Fruit fly (Drosophila melanogaster) whole organism, embryonic: Measurements from ENCODE around the gene CG33111.
A peak's percentile ranks its signal among the peaks of the same experiment; 100 is the strongest.

ENCODE experiments used
- Adf1 ChIP-seq: fragments of 200-800 bp; sonication (Bioruptor generic); IDR thresholded peaks from 2 replicates; pipeline ENCODE4 v1.3.6; 2022; ENCODE audit warnings: missing biosample characterization, missing genetic modification characterization
- CG10147 ChIP-seq: fragments of 200-800 bp; sonication (Bioruptor generic); optimal IDR thresholded peaks from 2 replicates; lab custom pipeline; 2019; ENCODE audit warnings: missing biosample characterization, mild to moderate bottlenecking, missing genetic modification characterization, moderate library complexity
- CG10654 ChIP-seq: fragments of 200-800 bp; sonication (Bioruptor generic); optimal IDR thresholded peaks from 2 replicates; lab custom pipeline; 2016; ENCODE audit warnings: missing biosample characterization, missing genetic modification characterization
- CG11085 ChIP-seq: fragments of 200-800 bp; sonication (Bioruptor generic); IDR thresholded peaks from 2 replicates; pipeline ENCODE4 v1.3.6; 2022; ENCODE audit warnings: missing biosample characterization, missing genetic modification characterization
- CG12942 ChIP-seq: fragments of 200-800 bp; sonication (Bioruptor generic); optimal IDR thresholded peaks from 3 replicates; lab custom pipeline; 2016; ENCODE audit warnings: missing biosample characterization, missing genetic modification characterization
- CG13894 ChIP-seq: fragments of 200-800 bp; sonication (Bioruptor generic); optimal IDR thresholded peaks from 3 replicates; lab custom pipeline; 2018; ENCODE audit warnings: missing biosample characterization, mild to moderate bottlenecking, missing genetic modification characterization, moderate library complexity
- CG14965 ChIP-seq: fragments of 200-800 bp; sonication (Bioruptor generic); optimal IDR thresholded peaks from 2 replicates; lab custom pipeline; 2016; ENCODE audit warnings: missing biosample characterization, missing genetic modification characterization, borderline replicate concordance
- CG1832 ChIP-seq: fragments of 200-800 bp; sonication (Bioruptor generic); optimal IDR thresholded peaks from 2 replicates; lab custom pipeline; 2017; ENCODE audit warnings: missing biosample characterization, mild to moderate bottlenecking, missing genetic modification characterization, inconsistent platforms
- CG2202 ChIP-seq: fragments of 200-800 bp; sonication (Bioruptor generic); optimal IDR thresholded peaks from 2 replicates; lab custom pipeline; 2018; ENCODE audit warnings: missing biosample characterization, mild to moderate bottlenecking, missing genetic modification characterization
- CG31388 ChIP-seq: fragments of 200-800 bp; sonication (Bioruptor generic); optimal IDR thresholded peaks from 2 replicates; lab custom pipeline; 2016; ENCODE audit warnings: missing biosample characterization, missing genetic modification characterization
- CG3726 ChIP-seq: fragments of 200-800 bp; sonication (Bioruptor generic); IDR thresholded peaks from 3 replicates; pipeline ENCODE4, ENCODE4 v1.3.6; 2022; ENCODE audit warnings: missing biosample characterization, missing genetic modification characterization
- CG4820 ChIP-seq: fragments of 200-800 bp; sonication (Bioruptor generic); optimal IDR thresholded peaks from 3 replicates; lab custom pipeline; 2016; ENCODE audit warnings: missing biosample characterization, missing genetic modification characterization
- CG6175 ChIP-seq: fragments of 200-800 bp; sonication (Bioruptor generic); IDR thresholded peaks from 3 replicates; pipeline ENCODE4 v1.3.6; 2022; ENCODE audit warnings: missing biosample characterization, missing genetic modification characterization
- CG6854 ChIP-seq: fragments of 200-800 bp; sonication (Bioruptor generic); optimal IDR thresholded peaks from 3 replicates; lab custom pipeline; 2017; ENCODE audit warnings: missing biosample characterization, mild to moderate bottlenecking, missing genetic modification characterization
- CG7963 ChIP-seq: fragments of 200-800 bp; sonication (Bioruptor generic); IDR thresholded peaks from 3 replicates; pipeline ENCODE4 v1.3.6; 2022; ENCODE audit warnings: missing biosample characterization, missing genetic modification characterization; ENCODE audit not compliant: partially characterized antibody
- CG8290 ChIP-seq, 3 experiments: fragments of 200-800 bp; sonication (Bioruptor generic); optimal IDR thresholded peaks; 2 replicates each; lab custom pipeline; 2016 to 2019; ENCODE audit warnings: missing biosample characterization in 3 of 3, missing genetic modification characterization in 3 of 3, mild to moderate bottlenecking in 2 of 3, moderate library complexity in 1 of 3
- CG8359 ChIP-seq: fragments of 200-800 bp; sonication (Bioruptor generic); optimal IDR thresholded peaks from 2 replicates; lab custom pipeline; 2017; ENCODE audit warnings: missing biosample characterization, mild to moderate bottlenecking, missing genetic modification characterization, borderline replicate concordance
- Camta ChIP-seq: fragments of 200-800 bp; sonication (Bioruptor generic); optimal IDR thresholded peaks from 2 replicates; lab custom pipeline; 2016; ENCODE audit warnings: missing biosample characterization, missing genetic modification characterization
- D19A ChIP-seq: fragments of 200-800 bp; optimal IDR thresholded peaks from 3 replicates; lab custom pipeline; 2019; ENCODE audit warnings: missing biosample characterization, mild to moderate bottlenecking, missing genetic modification characterization, moderate library complexity
- E2f2 ChIP-seq: fragments of 200-800 bp; sonication (Bioruptor generic); IDR thresholded peaks from 2 replicates; pipeline ENCODE4 v1.3.6; 2022; ENCODE audit warnings: missing biosample characterization, missing genetic modification characterization
- Fer3 ChIP-seq: fragments of 200-800 bp; sonication (Bioruptor generic); optimal IDR thresholded peaks from 2 replicates; lab custom pipeline; 2018; ENCODE audit warnings: missing biosample characterization, mild to moderate bottlenecking, missing genetic modification characterization, moderate library complexity
- HLH54F ChIP-seq: fragments of 200-800 bp; sonication (Bioruptor generic); optimal IDR thresholded peaks from 3 replicates; lab custom pipeline; 2016; ENCODE audit warnings: missing biosample characterization, missing genetic modification characterization
- HLHmδ ChIP-seq: fragments of 200-800 bp; sonication (Bioruptor generic); optimal IDR thresholded peaks from 2 replicates; lab custom pipeline; 2018; ENCODE audit warnings: missing biosample characterization, mild to moderate bottlenecking, missing genetic modification characterization, moderate library complexity
- Lpt ChIP-seq: fragments of >200 bp; optimal IDR thresholded peaks from 2 replicates; lab custom pipeline; 2018; ENCODE audit warnings: missing biosample characterization, missing genetic modification characterization
- Mrtf ChIP-seq: fragments of 200-800 bp; sonication (Bioruptor generic); IDR thresholded peaks from 3 replicates; pipeline ENCODE4 v1.3.6; 2022; ENCODE audit warnings: missing biosample characterization, missing genetic modification characterization
- Nf-YC ChIP-seq: fragments of 200-800 bp; optimal IDR thresholded peaks from 3 replicates; lab custom pipeline; 2019; ENCODE audit warnings: missing biosample characterization, mild to moderate bottlenecking, missing genetic modification characterization, moderate library complexity
- Side ChIP-seq: fragments of 200-800 bp; sonication (Bioruptor generic); optimal IDR thresholded peaks from 2 replicates; lab custom pipeline; 2016; ENCODE audit warnings: missing biosample characterization, missing genetic modification characterization
- Usf ChIP-seq: fragments of 200-800 bp; sonication (Bioruptor generic); optimal IDR thresholded peaks from 2 replicates; lab custom pipeline; 2017; ENCODE audit warnings: missing genotype, missing biosample characterization, missing genetic modification characterization
- ash1 ChIP-seq: fragments of 200-800 bp; sonication (Bioruptor generic); optimal IDR thresholded peaks from 2 replicates; lab custom pipeline; 2018; ENCODE audit warnings: missing biosample characterization, mild to moderate bottlenecking, missing genetic modification characterization
- bcd ChIP-seq: fragments of 200-800 bp; sonication (Bioruptor generic); optimal IDR thresholded peaks from 2 replicates; lab custom pipeline; 2017; ENCODE audit warnings: missing biosample characterization, mild to moderate bottlenecking, missing genetic modification characterization
- crc ChIP-seq: fragments of 200-800 bp; sonication (Bioruptor generic); optimal IDR thresholded peaks from 2 replicates; lab custom pipeline; 2016; ENCODE audit warnings: missing biosample characterization, missing genetic modification characterization
- cwo ChIP-seq: fragments of 200-800 bp; sonication (Bioruptor generic); optimal IDR thresholded peaks from 3 replicates; lab custom pipeline; 2017; ENCODE audit warnings: missing biosample characterization, missing genetic modification characterization, mild to moderate bottlenecking, moderate library complexity, missing genetic modification reagents
- dm ChIP-seq: fragments of 200-800 bp; sonication (Bioruptor generic); optimal IDR thresholded peaks from 3 replicates; lab custom pipeline; 2016; ENCODE audit warnings: missing biosample characterization, missing genetic modification characterization
- fd64A ChIP-seq: fragments of 200-800 bp; sonication (Bioruptor generic); optimal IDR thresholded peaks from 3 replicates; lab custom pipeline; 2018; ENCODE audit warnings: missing biosample characterization, mild to moderate bottlenecking, missing genetic modification characterization
- grn ChIP-seq: fragments of 200-800 bp; sonication (Bioruptor generic); optimal IDR thresholded peaks from 3 replicates; lab custom pipeline; 2017; ENCODE audit warnings: missing biosample characterization, missing genetic modification characterization
- lola ChIP-seq, 3 experiments: fragments of >200 bp in 2 of 3; fragments of 200-800 bp in 1 of 3; sonication (Bioruptor generic) in 1 of 3; optimal IDR thresholded peaks; 2 replicates each; lab custom pipeline; 2017 to 2019; ENCODE audit warnings: missing biosample characterization in 3 of 3, missing genetic modification characterization in 3 of 3, mild to moderate bottlenecking in 1 of 3, moderate library complexity in 1 of 3
- luna ChIP-seq: fragments of 200-800 bp; sonication (Bioruptor generic); optimal IDR thresholded peaks from 2 replicates; lab custom pipeline; 2016; ENCODE audit warnings: missing biosample characterization, missing genetic modification characterization
- maf-S ChIP-seq: fragments of 200-800 bp; sonication (Bioruptor generic); optimal IDR thresholded peaks from 2 replicates; lab custom pipeline; 2016; ENCODE audit warnings: missing biosample characterization, missing genetic modification characterization
- mam ChIP-seq: fragments of 200-800 bp; sonication (Bioruptor generic); optimal IDR thresholded peaks from 3 replicates; lab custom pipeline; 2016; ENCODE audit warnings: missing biosample characterization, missing genetic modification characterization
- org-1 ChIP-seq: fragments of 200-800 bp; sonication (Bioruptor generic); optimal IDR thresholded peaks from 2 replicates; lab custom pipeline; 2017; ENCODE audit warnings: missing biosample characterization, missing genetic modification characterization
- prd ChIP-seq, 3 experiments: fragments of >200 bp in 2 of 3; fragments of 200-800 bp in 1 of 3; sonication (Bioruptor generic) in 1 of 3; optimal IDR thresholded peaks in 2 of 3; IDR thresholded peaks in 1 of 3; 2 replicates in 2 of 3; 3 replicates in 1 of 3; pipeline versions ENCODE4 v1.3.6 to Lab custom; 2017 to 2022; ENCODE audit warnings: missing biosample characterization in 1 of 3, missing genetic modification characterization in 1 of 3
- seq ChIP-seq: fragments of 200-800 bp; sonication (Bioruptor generic); IDR thresholded peaks from 2 replicates; pipeline ENCODE4 v1.3.6; 2022; ENCODE audit warnings: missing biosample characterization, missing genetic modification characterization
- slou ChIP-seq: fragments of 200-800 bp; sonication (Bioruptor generic); optimal IDR thresholded peaks from 3 replicates; lab custom pipeline; 2016; ENCODE audit warnings: missing biosample characterization, missing genetic modification characterization
- tgo ChIP-seq: fragments of 200-800 bp; sonication (Bioruptor generic); IDR thresholded peaks from 3 replicates; pipeline ENCODE4 v1.3.6; 2022; ENCODE audit warnings: missing biosample characterization, missing genetic modification characterization
- vvl ChIP-seq: fragments of 200-800 bp; sonication (Bioruptor generic); IDR thresholded peaks from 2 replicates; pipeline ENCODE4 v1.3.6; 2022; ENCODE audit warnings: missing biosample characterization, missing genetic modification characterization
- wdn ChIP-seq: fragments of 200-800 bp; sonication (Bioruptor generic); IDR thresholded peaks from 2 replicates; pipeline ENCODE4 v1.3.6; 2022; ENCODE audit warnings: missing biosample characterization, missing genetic modification characterization
- zfh1 ChIP-seq: fragments of 200-800 bp; sonication (Bioruptor generic); IDR thresholded peaks from 3 replicates; pipeline ENCODE4 v1.3.6; 2022; ENCODE audit warnings: missing biosample characterization, missing genetic modification characterization

The CG33111 gene

DNA sequence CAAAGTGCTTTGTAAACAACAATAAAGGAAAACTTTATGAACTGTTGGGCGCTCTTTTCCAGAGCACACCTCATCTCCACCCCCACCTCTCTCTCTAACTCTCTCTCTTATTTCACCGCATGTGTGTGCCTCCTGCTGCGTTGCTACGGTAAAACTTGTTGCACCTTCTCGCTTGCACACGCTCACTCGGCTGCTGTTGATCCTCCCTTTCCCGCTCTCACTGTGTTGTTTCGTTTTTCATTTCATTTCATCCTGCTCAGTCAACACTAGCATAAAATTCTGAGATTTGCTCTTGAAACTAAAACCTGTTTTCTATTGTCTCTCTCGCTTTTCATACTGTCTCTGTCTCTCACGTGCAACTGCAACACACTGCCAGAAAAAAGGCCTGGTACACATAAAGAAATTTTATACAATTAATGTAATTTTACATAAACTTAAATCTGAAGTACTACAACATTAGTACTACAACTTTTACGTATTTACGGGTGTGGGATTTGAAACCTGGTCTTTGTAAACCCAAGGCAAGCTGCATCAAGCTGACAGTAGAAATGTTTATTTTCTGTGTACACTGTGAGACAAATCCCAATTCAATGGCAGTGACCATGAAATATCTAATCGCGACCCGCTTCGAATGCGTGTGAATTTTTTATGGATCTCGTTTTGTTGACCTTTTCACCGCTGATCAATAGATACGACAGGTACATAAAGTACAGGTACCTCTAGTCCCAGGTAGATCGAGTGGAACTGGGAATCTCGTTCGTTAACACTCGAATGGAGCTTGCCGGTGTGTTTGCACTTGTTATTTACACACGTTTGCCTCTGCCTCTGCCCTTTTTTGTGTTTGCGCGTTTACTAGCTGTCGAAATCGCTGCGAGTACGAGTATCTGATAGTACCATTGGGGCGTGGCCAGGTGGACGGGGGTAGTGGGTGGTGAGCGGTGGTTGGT is 36.3 kb downstream of the CG33111 start (continued):
- TF ChIP-seq luna (no peak), CG8290 (GFP tag; optimal IDR thresholded peaks at IDR 0.05; lab: Kevin White, UChicago) (peak; percentile 74), CG8290 (tag; optimal IDR thresholded peaks at IDR 0.05; lab: Kevin White, UChicago) (peak; percentile 79 to 89), CG3726 (GFP tag; lab: Robert Waterston, UW) (peak; percentile 76), Adf1 (GFP tag; lab: Robert Waterston, UW) (peak; percentile 65), org-1 (GFP tag; lab: Kevin White, UChicago) (peak; percentile 78), HLH54F (GFP tag; lab: Kevin White, UChicago) (peak; percentile 50), Lpt (GFP tag; lab: Kevin White, UChicago) (no peak), CG1832 (peak; percentile 78), fd64A (GFP tag; lab: Kevin White, UChicago) (peak; percentile 55), mam (GFP tag; lab: Kevin White, UChicago) (peak; percentile 52), crc (peak; percentile 47), lola (GFP tag; optimal IDR thresholded peaks at IDR 0.05; lab: Kevin White, UChicago) (peak in 1 of 3 experiments; percentile 97), CG4820 (GFP tag; lab: Kevin White, UChicago) (peak; percentile 91), ash1 (GFP tag; lab: Kevin White, UChicago) (peak; percentile 92), wdn (GFP tag; lab: Robert Waterston, UW) (no peak), dm (GFP tag; lab: Kevin White, UChicago) (peak; percentile 79), CG11085 (no peak), Camta (GFP tag; lab: Kevin White, UChicago) (peak; percentile 85), CG31388 (GFP tag; lab: Kevin White, UChicago) (peak; percentile 68), CG14965 (GFP tag; lab: Kevin White, UChicago) (peak; percentile 38), Fer3 (tag; lab: Kevin White, UChicago) (peak; percentile 53), Nf-YC (tag; lab: Kevin White, UChicago) (peak; percentile 85), cwo (GFP tag; lab: Kevin White, UChicago) (peak; percentile 81), Usf (GFP tag; lab: Kevin White, UChicago) (peak; percentile 84), Side (peak; percentile 55), CG13894 (peak; percentile 9), CG8359 (peak; percentile 81), CG6854 (GFP tag; lab: Kevin White, UChicago) (peak; percentile 43), slou (GFP tag; lab: Kevin White, UChicago) (peak; percentile 18), vvl (GFP tag; lab: Robert Waterston, UW) (peak; percentile 94), D19A (tag; lab: Kevin White, UChicago) (peak; percentile 91), E2f2 (GFP tag; lab: Robert Waterston, UW) (peak; percentile 59; the same call in 1 of the 2 replicates), zfh1 (peak; percentile 95), grn (peak; percentile 95), bcd (GFP tag; lab: Kevin White, UChicago) (peak; percentile 85), maf-S (GFP tag; lab: Kevin White, UChicago) (peak; percentile 60), seq (peak; percentile 30; the same call in 1 of the 2 replicates), prd (optimal IDR thresholded peaks at IDR 0.05; lab: Kevin White, UChicago) (no peak), prd (GFP tag; IDR thresholded peaks at IDR 0.05; lab: Robert Waterston, UW) (peak; percentile 94), HLHmδ (peak; percentile 95), CG7963 (no peak), CG10147 (GFP tag; lab: Kevin White, UChicago) (peak; percentile 1), Mrtf (GFP tag; lab: Robert Waterston, UW) (peak; percentile 59; the same call in 2 of the 3 replicates), CG6175 (GFP tag; lab: Robert Waterston, UW) (peak; percentile 28; the same call in 1 of the 3 replicates), tgo (GFP tag; lab: Robert Waterston, UW) (peak; percentile 81), CG12942 (GFP tag; lab: Kevin White, UChicago) (peak; percentile 81), CG2202 (peak; percentile 93), CG10654 (GFP tag; lab: Kevin White, UChicago) (peak; percentile 76)
